Fruit fly (Drosophila melanogaster): ENCODE measurements around the gene CG44004.
A peak's percentile ranks its signal among the peaks of the same experiment; 100 is the strongest.

The CG44004 gene

DNA sequence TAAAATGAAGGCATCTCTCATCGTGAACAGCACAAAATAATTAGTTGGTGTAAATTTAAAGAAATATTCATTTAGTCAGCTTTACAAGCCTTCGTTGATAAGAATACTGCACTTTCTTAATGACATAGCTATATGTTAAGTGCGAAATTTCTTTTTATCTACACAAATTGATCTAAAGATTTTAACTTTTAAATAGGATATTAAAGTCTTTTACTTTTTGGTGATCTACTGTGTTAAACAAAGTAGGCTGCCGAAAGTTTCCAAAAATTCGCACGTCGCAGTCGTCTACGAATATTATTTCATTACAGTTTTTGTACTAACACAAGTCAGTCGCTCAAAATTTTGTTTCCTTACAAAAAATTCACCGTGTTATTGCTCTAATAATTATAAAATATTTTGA, 31.2 kb downstream of the CG44004 start, which contains the start of gene CG42393:
Gene CG42393, plus strand, starts transcription at position 301 of the 400 bp plus-strand sequence.
- TF ChIP-seq psq (optimal IDR thresholded peaks at IDR 0.05) (no peak), usp (GFP tag; optimal IDR thresholded peaks at IDR 0.05) (no peak)

- no peak for TF ChIP-seq Dll (optimal IDR thresholded peaks at IDR 0.05)
- TF ChIP-seq pan (optimal IDR thresholded peaks at IDR 0.05): no peak
- TF ChIP-seq CG8478 (optimal IDR thresholded peaks at IDR 0.05): no peak
- TF ChIP-seq psq (optimal IDR thresholded peaks at IDR 0.05): no peak
- TF ChIP-seq EcR (GFP tag; optimal IDR thresholded peaks at IDR 0.05): no peak
- TF ChIP-seq usp (GFP tag; optimal IDR thresholded peaks at IDR 0.05): no peak
Measured at dm6 chr3L:18040017-18040416, 33.6 kb downstream of the CG44004 start, which contains the start of gene CG32192. CG32192 (plus strand) TSS chr3L:18040317.

dm6 chr3L:18038122-18038762, 35.4 kb downstream of the CG44004 start:
- TF ChIP-seq Dll (optimal IDR thresholded peaks at IDR 0.05) (no peak), pan (optimal IDR thresholded peaks at IDR 0.05) (no peak), EcR (GFP tag; optimal IDR thresholded peaks at IDR 0.05) (peak in 1 of 2 experiments; percentile 36), usp (GFP tag; optimal IDR thresholded peaks at IDR 0.05) (no peak)

dm6 chr3L:18037459-18038092, 36.1 kb downstream of the CG44004 start:
- TF ChIP-seq pan (optimal IDR thresholded peaks at IDR 0.05): no peak
- TF ChIP-seq psq (optimal IDR thresholded peaks at IDR 0.05): no peak
- TF ChIP-seq Dll (optimal IDR thresholded peaks at IDR 0.05): no peak
- TF ChIP-seq EcR (GFP tag; optimal IDR thresholded peaks at IDR 0.05): peak; percentile 91 to 95

DNA sequence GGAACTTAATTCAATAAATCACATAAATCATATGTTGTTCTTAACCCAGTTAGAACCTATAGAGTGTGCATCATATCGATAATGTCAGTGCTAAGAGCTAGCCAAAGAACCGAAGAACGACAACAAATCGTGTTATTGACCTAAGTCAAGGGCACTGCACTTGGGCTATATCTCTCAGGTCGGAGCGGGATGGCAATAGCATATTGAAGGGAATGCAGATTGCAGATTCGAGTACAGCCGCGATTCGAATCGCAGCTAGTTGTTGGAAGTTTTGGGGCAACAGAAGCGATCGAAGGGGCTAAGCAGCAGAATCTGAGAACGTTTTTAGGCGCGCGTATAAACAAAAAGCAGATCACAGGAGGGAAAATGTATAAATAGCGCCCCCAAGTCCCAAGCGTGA, 36.7 kb downstream of the CG44004 start:
- TF ChIP-seq pan (optimal IDR thresholded peaks at IDR 0.05): no peak
- peak in 1 of 2 experiments; percentile 93 for TF ChIP-seq EcR (GFP tag; optimal IDR thresholded peaks at IDR 0.05)

dm6 chr3L:18034498-18034897, 39.2 kb downstream of the CG44004 start:
- TF ChIP-seq CG8478 (optimal IDR thresholded peaks at IDR 0.05) (no peak), pan (optimal IDR thresholded peaks at IDR 0.05) (no peak), usp (GFP tag; optimal IDR thresholded peaks at IDR 0.05) (no peak), Dll (optimal IDR thresholded peaks at IDR 0.05) (no peak), EcR (GFP tag; optimal IDR thresholded peaks at IDR 0.05) (no peak), psq (optimal IDR thresholded peaks at IDR 0.05) (no peak)

- TF ChIP-seq CG8478 (optimal IDR thresholded peaks at IDR 0.05): no peak
- no peak for TF ChIP-seq pan (optimal IDR thresholded peaks at IDR 0.05)
- no peak for TF ChIP-seq Dll (optimal IDR thresholded peaks at IDR 0.05)
- no peak for TF ChIP-seq psq (optimal IDR thresholded peaks at IDR 0.05)
- no peak for TF ChIP-seq EcR (GFP tag; optimal IDR thresholded peaks at IDR 0.05)
- TF ChIP-seq usp (GFP tag; optimal IDR thresholded peaks at IDR 0.05): no peak
Measured at dm6 chr3L:18032478-18033343, 41.0 kb downstream of the CG44004 start.

- TF ChIP-seq Dll (optimal IDR thresholded peaks at IDR 0.05): no peak
- no peak for TF ChIP-seq CG8478 (optimal IDR thresholded peaks at IDR 0.05)
- no peak for TF ChIP-seq usp (GFP tag; optimal IDR thresholded peaks at IDR 0.05)
- no peak for TF ChIP-seq psq (optimal IDR thresholded peaks at IDR 0.05)
- no peak for TF ChIP-seq pan (optimal IDR thresholded peaks at IDR 0.05)
- TF ChIP-seq EcR (GFP tag; optimal IDR thresholded peaks at IDR 0.05): no peak
Measured at dm6 chr3L:18030301-18030827, 43.3 kb downstream of the CG44004 start.

- TF ChIP-seq EcR (GFP tag; optimal IDR thresholded peaks at IDR 0.05) (peak; percentile 71 to 78), CG8478 (optimal IDR thresholded peaks at IDR 0.05) (no peak), pan (optimal IDR thresholded peaks at IDR 0.05) (no peak), psq (optimal IDR thresholded peaks at IDR 0.05) (no peak), Dll (optimal IDR thresholded peaks at IDR 0.05) (no peak), usp (GFP tag; optimal IDR thresholded peaks at IDR 0.05) (no peak)
Measured at dm6 chr3L:18029546-18030300, 43.9 kb downstream of the CG44004 start.

DNA sequence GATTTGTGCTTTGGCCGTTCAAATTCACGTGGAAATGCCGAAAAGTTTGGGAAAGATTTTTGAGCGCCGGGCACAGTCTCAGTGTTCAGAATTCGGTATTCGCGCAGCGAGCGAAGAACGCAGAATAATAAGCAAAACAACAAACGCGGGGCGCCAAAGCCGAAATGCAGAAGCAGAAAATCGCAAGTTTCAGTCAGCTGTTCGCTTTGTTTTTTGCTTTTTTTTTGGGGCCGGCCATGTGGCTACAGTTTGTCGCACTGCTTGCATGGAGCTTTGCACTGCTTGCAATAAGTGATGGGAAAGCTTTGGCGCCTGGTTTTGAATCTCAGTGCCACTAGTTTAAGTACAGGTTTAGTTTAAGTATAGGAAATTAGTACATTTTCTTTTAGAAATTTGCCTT, 47.8 kb downstream of the CG44004 start:
- TF ChIP-seq usp (GFP tag; optimal IDR thresholded peaks at IDR 0.05): no peak
- TF ChIP-seq CG8478 (optimal IDR thresholded peaks at IDR 0.05): no peak
- TF ChIP-seq psq (optimal IDR thresholded peaks at IDR 0.05): no peak
- no peak for TF ChIP-seq EcR (GFP tag; optimal IDR thresholded peaks at IDR 0.05)
- no peak for TF ChIP-seq pan (optimal IDR thresholded peaks at IDR 0.05)
- no peak for TF ChIP-seq Dll (optimal IDR thresholded peaks at IDR 0.05)

- TF ChIP-seq Dll (optimal IDR thresholded peaks at IDR 0.05): no peak
Measured at dm6 chr3L:18024589-18024988, 49.1 kb downstream of the CG44004 start.

dm6 chr3L:18023622-18024021, 50.0 kb downstream of the CG44004 start:
- no peak for TF ChIP-seq Dll (optimal IDR thresholded peaks at IDR 0.05)
- TF ChIP-seq usp (GFP tag; optimal IDR thresholded peaks at IDR 0.05): no peak
- TF ChIP-seq pan (optimal IDR thresholded peaks at IDR 0.05): no peak
- TF ChIP-seq CG8478 (optimal IDR thresholded peaks at IDR 0.05): no peak
- TF ChIP-seq EcR (GFP tag; optimal IDR thresholded peaks at IDR 0.05): peak in 1 of 2 experiments; percentile 63
- TF ChIP-seq psq (optimal IDR thresholded peaks at IDR 0.05): no peak

All from whole organism.